Worm (Caenorhabditis elegans) whole organism, midembryonic: ENCODE results near the gene F53A2.11.

Experiments used
- T22C8.4 ChIP-seq: fragments of 200-800 bp; sonication (Bioruptor generic); IDR thresholded peaks from 2 replicates; pipeline ENCODE4 v1.3.6; 2022; ENCODE audit warnings: missing genetic modification characterization, missing compliant biosample characterization
- cog-1 ChIP-seq: sonication (generic microtip); optimal IDR thresholded peaks from 2 replicates; lab custom pipeline; 2016; ENCODE audit warnings: missing genetic modification characterization, missing compliant biosample characterization
- flt-1 ChIP-seq: fragments of 200-800 bp; sonication (Bioruptor generic); IDR thresholded peaks from 2 replicates; pipeline ENCODE4 v1.3.6; 2022; ENCODE audit warnings: missing genetic modification characterization, missing compliant biosample characterization
- ref-1 ChIP-seq: fragments of 200-800 bp; sonication (Bioruptor generic); conservative IDR thresholded peaks from 2 replicates; pipeline ENCODE4 v1.3.6; 2022; ENCODE audit warnings: missing genetic modification reagents, missing genetic modification characterization, missing compliant biosample characterization
- tab-1 ChIP-seq: fragments of 200-800 bp; sonication (Bioruptor generic); IDR thresholded peaks from 2 replicates; pipeline ENCODE4 v1.3.6; 2022; ENCODE audit warnings: missing genetic modification characterization, missing compliant biosample characterization
- ztf-23 ChIP-seq: fragments of 200-800 bp; sonication (Bioruptor generic); IDR thresholded peaks from 2 replicates; pipeline ENCODE4 v1.3.6; 2022; ENCODE audit warnings: missing genetic modification reagents, missing genetic modification characterization, missing compliant biosample characterization

DNA sequence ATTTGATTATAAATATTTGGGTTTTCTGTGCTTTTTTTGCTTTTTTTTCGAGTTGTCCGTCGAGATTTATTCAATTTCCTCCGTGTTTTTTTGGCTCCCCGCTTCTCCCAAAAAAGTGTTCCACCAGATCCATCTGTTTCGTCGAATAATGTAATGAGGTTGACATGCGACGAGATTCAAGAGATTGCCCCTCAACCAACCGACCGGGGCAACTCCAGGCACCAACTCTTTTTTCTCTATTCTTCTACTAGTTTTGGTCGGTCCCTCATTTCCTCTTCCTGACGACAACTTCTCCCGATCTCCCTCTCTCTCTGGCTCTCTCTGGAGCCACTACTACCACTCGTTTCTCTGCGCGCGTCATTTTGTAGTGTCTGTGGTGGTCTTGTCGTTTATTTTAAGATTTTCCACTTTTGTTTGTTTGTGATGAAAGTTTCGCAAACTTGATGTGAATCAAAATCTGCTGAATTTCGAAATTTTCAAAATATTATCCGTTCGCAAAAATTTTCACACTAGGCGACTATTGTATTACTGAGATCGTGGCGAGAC lies 25.4 kb upstream of the F53A2.11 start:
- no peak for TF ChIP-seq ref-1 (GFP tag; lab: Robert Waterston, UW)
- TF ChIP-seq tab-1 (GFP tag; lab: Robert Waterston, UW) = no peak
- TF ChIP-seq cog-1 (tag; lab: Kevin White, UChicago) = no peak
- no peak for TF ChIP-seq flt-1
- no peak for TF ChIP-seq ztf-23 (GFP tag; lab: Robert Waterston, UW)
- TF ChIP-seq T22C8.4 (GFP tag; lab: Robert Waterston, UW) = no peak
